Worm (Caenorhabditis elegans) whole organism, L2 larva: ENCODE results near the gene sax-2.
A peak's percentile ranks its signal among the peaks of the same experiment; 100 is the strongest.

ENCODE experiments used
- C34F6.9 ChIP-seq: fragments of 150-350 bp; optimal IDR thresholded peaks from 2 replicates; lab custom pipeline; 2014; ENCODE audit warnings: missing biosample characterization, missing genetic modification characterization
- F13H6.1 ChIP-seq: sonication (generic microtip); optimal IDR thresholded peaks from 2 replicates; lab custom pipeline; 2016; ENCODE audit warnings: missing genetic modification characterization, missing compliant biosample characterization
- R02D3.7 ChIP-seq: fragments of 150-350 bp; optimal IDR thresholded peaks from 2 replicates; lab custom pipeline; 2014; ENCODE audit warnings: missing biosample characterization, missing genetic modification characterization
- Y55F3AM.14 ChIP-seq: fragments of 200-800 bp; sonication (Bioruptor generic); optimal IDR thresholded peaks from 2 replicates; lab custom pipeline; 2018; ENCODE audit warnings: mild to moderate bottlenecking, missing genetic modification characterization, missing compliant biosample characterization
- ZK546.5 ChIP-seq: sonication (generic microtip); optimal IDR thresholded peaks from 2 replicates; lab custom pipeline; 2017; ENCODE audit warnings: missing biosample characterization, missing genetic modification characterization
- alr-1 ChIP-seq: fragments of 150-350 bp; optimal IDR thresholded peaks from 2 replicates; lab custom pipeline; 2014; ENCODE audit warnings: missing biosample characterization, missing genetic modification characterization
- aly-2 ChIP-seq: fragments of 150-350 bp; optimal IDR thresholded peaks from 2 replicates; lab custom pipeline; 2014; ENCODE audit warnings: missing biosample characterization, missing genetic modification characterization
- ama-1 ChIP-seq: fragments of 150-350 bp; optimal IDR thresholded peaks from 2 replicates; lab custom pipeline; 2018; ENCODE audit warnings: inconsistent platforms
- blmp-1 ChIP-seq: sonication (generic microtip); optimal IDR thresholded peaks from 2 replicates; lab custom pipeline; 2017; ENCODE audit warnings: missing genetic modification characterization, mild to moderate bottlenecking, missing compliant biosample characterization, antibody characterized with exemption, moderate library complexity; ENCODE audit not compliant: insufficient read depth
- ceh-16 ChIP-seq: fragments of 150-350 bp; optimal IDR thresholded peaks from 2 replicates; lab custom pipeline; 2014; ENCODE audit warnings: missing biosample characterization, missing genetic modification characterization
- ceh-82 ChIP-seq: fragments of 150-350 bp; optimal IDR thresholded peaks from 2 replicates; lab custom pipeline; 2014; ENCODE audit warnings: missing biosample characterization, missing genetic modification characterization
- dmd-4 ChIP-seq: sonication (generic microtip); optimal IDR thresholded peaks from 2 replicates; lab custom pipeline; 2017; ENCODE audit warnings: missing biosample characterization, missing genetic modification characterization
- elt-1 ChIP-seq: fragments of 150-350 bp; optimal IDR thresholded peaks from 2 replicates; lab custom pipeline; 2014; ENCODE audit warnings: missing biosample characterization, missing genetic modification characterization
- elt-3 ChIP-seq: sonication (generic microtip); optimal IDR thresholded peaks from 2 replicates; lab custom pipeline; 2017; ENCODE audit warnings: missing biosample characterization, missing genetic modification characterization
- fos-1 ChIP-seq: fragments of 150-350 bp; optimal IDR thresholded peaks from 2 replicates; lab custom pipeline; 2014; ENCODE audit warnings: missing biosample characterization, missing genetic modification characterization
- gmeb-1 ChIP-seq: fragments of 150-350 bp; optimal IDR thresholded peaks from 2 replicates; lab custom pipeline; 2014; ENCODE audit warnings: missing biosample characterization, missing genetic modification characterization
- lin-11 ChIP-seq: fragments of 150-350 bp; sonication (generic microtip); optimal IDR thresholded peaks from 2 replicates; lab custom pipeline; 2014; ENCODE audit warnings: missing biosample characterization, missing genetic modification characterization, inconsistent platforms, mixed read lengths
- lin-13 ChIP-seq: fragments of 150-350 bp; optimal IDR thresholded peaks from 2 replicates; lab custom pipeline; 2014; ENCODE audit warnings: missing biosample characterization, missing genetic modification reagents, missing genetic modification characterization
- lin-39 ChIP-seq: fragments of 150-350 bp; optimal IDR thresholded peaks from 2 replicates; lab custom pipeline; 2014; ENCODE audit warnings: missing biosample characterization, missing genetic modification reagents, missing genetic modification characterization
- lsy-2 ChIP-seq, 2 experiments: fragments of 150-350 bp in 1 of 2; sonication (generic microtip) in 1 of 2; optimal IDR thresholded peaks; 2 replicates each; lab custom pipeline; 2014 to 2017; ENCODE audit warnings: missing biosample characterization in 2 of 2, missing genetic modification characterization in 2 of 2
- mab-5 ChIP-seq: fragments of 150-350 bp; optimal IDR thresholded peaks from 2 replicates; lab custom pipeline; 2014; ENCODE audit warnings: missing biosample characterization, missing genetic modification characterization
- nhr-10 ChIP-seq: sonication (generic microtip); optimal IDR thresholded peaks from 2 replicates; lab custom pipeline; 2017; ENCODE audit warnings: missing biosample characterization, missing genetic modification characterization
- nhr-11 ChIP-seq: fragments of 150-350 bp; optimal IDR thresholded peaks from 2 replicates; lab custom pipeline; 2014; ENCODE audit warnings: missing biosample characterization, missing genetic modification characterization
- nhr-12 ChIP-seq: fragments of 150-350 bp; optimal IDR thresholded peaks from 2 replicates; lab custom pipeline; 2014; ENCODE audit warnings: missing biosample characterization, missing genetic modification characterization
- nhr-23 ChIP-seq: fragments of 150-350 bp; optimal IDR thresholded peaks from 2 replicates; lab custom pipeline; 2014; ENCODE audit warnings: missing biosample characterization, missing genetic modification reagents, missing genetic modification characterization
- nhr-237 ChIP-seq: fragments of 150-350 bp; optimal IDR thresholded peaks from 2 replicates; lab custom pipeline; 2014; ENCODE audit warnings: missing biosample characterization, missing genetic modification characterization
- nhr-25 ChIP-seq: fragments of 150-350 bp; sonication (generic microtip); optimal IDR thresholded peaks from 3 replicates; lab custom pipeline; 2014; ENCODE audit warnings: missing biosample characterization, missing genetic modification characterization
- nhr-6 ChIP-seq: fragments of 150-350 bp; optimal IDR thresholded peaks from 2 replicates; lab custom pipeline; 2014; ENCODE audit warnings: missing biosample characterization, missing genetic modification characterization
- peb-1 ChIP-seq: fragments of 150-350 bp; optimal IDR thresholded peaks from 2 replicates; lab custom pipeline; 2014; ENCODE audit warnings: missing biosample characterization, missing genetic modification characterization
- sem-4 ChIP-seq: fragments of 150-350 bp; optimal IDR thresholded peaks from 2 replicates; lab custom pipeline; 2014; ENCODE audit warnings: missing biosample characterization, missing genetic modification reagents, missing genetic modification characterization
- skn-1 ChIP-seq: sonication (generic microtip); optimal IDR thresholded peaks from 2 replicates; lab custom pipeline; 2017; ENCODE audit warnings: missing biosample characterization, missing genetic modification characterization
- sma-3 ChIP-seq: sonication (generic microtip); optimal IDR thresholded peaks from 2 replicates; lab custom pipeline; 2016; ENCODE audit warnings: missing genetic modification reagents, missing genetic modification characterization, missing compliant biosample characterization
- sma-9 ChIP-seq, 2 experiments: fragments of 150-350 bp in 1 of 2; sonication (generic microtip) in 1 of 2; optimal IDR thresholded peaks; 2 replicates each; lab custom pipeline; 2014 to 2016; ENCODE audit warnings: missing genetic modification characterization in 2 of 2, mild to moderate bottlenecking in 1 of 2, missing biosample characterization in 1 of 2, missing compliant biosample characterization in 1 of 2, missing genetic modification reagents in 1 of 2, moderate library complexity in 1 of 2
- unc-55 ChIP-seq: fragments of 150-350 bp; sonication (generic microtip); optimal IDR thresholded peaks from 3 replicates; lab custom pipeline; 2014; ENCODE audit warnings: missing biosample characterization, missing genetic modification reagents, missing genetic modification characterization
- unc-62 ChIP-seq: fragments of 150-350 bp; optimal IDR thresholded peaks from 2 replicates; lab custom pipeline; 2014; ENCODE audit warnings: missing biosample characterization, missing genetic modification reagents, missing genetic modification characterization
- zag-1 ChIP-seq: fragments of 150-350 bp; optimal IDR thresholded peaks from 2 replicates; lab custom pipeline; 2014; ENCODE audit warnings: missing biosample characterization, missing genetic modification characterization
- ztf-1 ChIP-seq: fragments of 200-800 bp; sonication (Bioruptor generic); conservative IDR thresholded peaks from 2 replicates; pipeline ENCODE4 v1.3.6; 2022; ENCODE audit warnings: missing genetic modification characterization, missing compliant biosample characterization
- ztf-11 ChIP-seq: sonication (generic microtip); optimal IDR thresholded peaks from 2 replicates; lab custom pipeline; 2017; ENCODE audit warnings: missing biosample characterization, missing genetic modification characterization
- ztf-4 ChIP-seq: fragments of 150-350 bp; optimal IDR thresholded peaks from 2 replicates; lab custom pipeline; 2014; ENCODE audit warnings: missing biosample characterization, missing genetic modification characterization

sax-2 gene

ce11 chrIII:5108746-5109145 lies 755 bp upstream of the sax-2 start (continued):
- peak; percentile 75 for TF ChIP-seq unc-55 (GFP tag; lab: Kevin White, UChicago)
- TF ChIP-seq alr-1 (tag; lab: Kevin White, UChicago) = no peak
- peak; percentile 29 for TF ChIP-seq nhr-10 (tag; lab: Kevin White, UChicago)
- TF ChIP-seq dmd-4 (tag; lab: Kevin White, UChicago) = no peak
- TF ChIP-seq F13H6.1 = no peak
- TF ChIP-seq elt-1 = no peak
- TF ChIP-seq lin-11 (tag; lab: Kevin White, UChicago) = no peak
- TF ChIP-seq ama-1 = no peak
- no peak for TF ChIP-seq aly-2
- no peak for TF ChIP-seq skn-1
- TF ChIP-seq peb-1 (tag; lab: Kevin White, UChicago) = no peak
- TF ChIP-seq ceh-16 = no peak
- no peak for TF ChIP-seq zag-1 (tag; lab: Kevin White, UChicago)
- TF ChIP-seq gmeb-1 = peak; percentile 52
- peak; percentile 21 for TF ChIP-seq sma-3 (GFP tag; lab: Kevin White, UChicago)
- no peak for TF ChIP-seq ZK546.5 (tag; lab: Kevin White, UChicago)
- peak; percentile 27 to 79 for TF ChIP-seq lsy-2 (tag; optimal IDR thresholded peaks at IDR 0.05; lab: Kevin White, UChicago)
- no peak for TF ChIP-seq R02D3.7 (tag; lab: Kevin White, UChicago)
- TF ChIP-seq nhr-12 (tag; lab: Kevin White, UChicago) = no peak
- peak; percentile 89 for TF ChIP-seq C34F6.9 (tag; lab: Kevin White, UChicago)
- TF ChIP-seq lin-39 (tag; lab: Kevin White, UChicago) = no peak
- TF ChIP-seq nhr-11 = no peak
- TF ChIP-seq ztf-4 (tag; lab: Kevin White, UChicago) = no peak
- TF ChIP-seq ztf-1 (GFP tag; lab: Robert Waterston, UW) = no peak
- no peak for TF ChIP-seq unc-62 (GFP tag; lab: Kevin White, UChicago)
- no peak for TF ChIP-seq ceh-82 (tag; lab: Kevin White, UChicago)
- TF ChIP-seq nhr-6 (tag; lab: Kevin White, UChicago) = no peak

ce11 chrIII:5112399-5112798 lies 2.9 kb downstream of the sax-2 start:
- TF ChIP-seq sma-3 (GFP tag; lab: Kevin White, UChicago) = no peak
- no peak for TF ChIP-seq C34F6.9 (tag; lab: Kevin White, UChicago)
- TF ChIP-seq ZK546.5 (tag; lab: Kevin White, UChicago) = no peak
- no peak for TF ChIP-seq alr-1 (tag; lab: Kevin White, UChicago)
- no peak for TF ChIP-seq lin-13 (GFP tag; lab: Kevin White, UChicago)
- TF ChIP-seq lsy-2 (tag; optimal IDR thresholded peaks at IDR 0.05; lab: Kevin White, UChicago) = no peak
- no peak for TF ChIP-seq unc-55 (GFP tag; lab: Kevin White, UChicago)
- no peak for TF ChIP-seq blmp-1 (tag; lab: Kevin White, UChicago)
- TF ChIP-seq ceh-82 (tag; lab: Kevin White, UChicago) = no peak
- TF ChIP-seq zag-1 (tag; lab: Kevin White, UChicago) = no peak
- no peak for TF ChIP-seq ztf-1 (GFP tag; lab: Robert Waterston, UW)
- no peak for TF ChIP-seq dmd-4 (tag; lab: Kevin White, UChicago)
- TF ChIP-seq peb-1 (tag; lab: Kevin White, UChicago) = no peak
- TF ChIP-seq lin-11 (tag; lab: Kevin White, UChicago) = no peak
- no peak for TF ChIP-seq ztf-4 (tag; lab: Kevin White, UChicago)
- TF ChIP-seq sem-4 = no peak
- no peak for TF ChIP-seq elt-1
- no peak for TF ChIP-seq nhr-12 (tag; lab: Kevin White, UChicago)

- no peak for TF ChIP-seq ztf-1 (GFP tag; lab: Robert Waterston, UW)
- peak; percentile 44 for TF ChIP-seq fos-1 (tag; lab: Kevin White, UChicago)
Measured at ce11 chrIII:5112998-5113397, 3.5 kb downstream of the sax-2 start.

ce11 chrIII:5119063-5119462 lies 9.6 kb downstream of the sax-2 start:
- no peak for TF ChIP-seq F13H6.1
- TF ChIP-seq ceh-16 = peak; percentile 89
- TF ChIP-seq, all 48 proteins: peak for 1

DNA sequence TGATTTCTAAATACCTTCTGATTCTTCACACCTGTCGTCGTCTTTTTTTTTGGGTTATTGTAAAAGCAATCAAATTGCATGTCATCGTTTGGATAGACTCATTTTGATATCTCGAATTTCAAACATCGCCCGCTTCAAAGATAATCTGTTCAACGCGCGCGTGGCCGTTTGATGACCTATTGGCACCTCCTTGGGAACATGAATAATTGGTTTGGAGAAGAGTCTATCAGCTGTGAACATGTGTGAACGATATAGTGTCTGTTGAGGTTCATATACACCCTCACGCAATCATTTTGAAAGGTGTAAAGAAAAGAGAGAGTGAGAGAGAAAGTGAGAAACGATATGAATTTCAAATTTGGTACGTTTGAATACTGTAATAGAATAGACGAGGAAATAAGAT lies 11.1 kb downstream of the sax-2 start:
- TF ChIP-seq nhr-237 (tag; lab: Kevin White, UChicago) (no peak), ztf-1 (GFP tag; lab: Robert Waterston, UW) (no peak), unc-55 (GFP tag; lab: Kevin White, UChicago) (no peak), mab-5 (tag; lab: Kevin White, UChicago) (no peak), lin-11 (tag; lab: Kevin White, UChicago) (no peak), lsy-2 (tag; optimal IDR thresholded peaks at IDR 0.05; lab: Kevin White, UChicago) (no peak), blmp-1 (tag; lab: Kevin White, UChicago) (no peak), elt-3 (tag; lab: Kevin White, UChicago) (no peak), nhr-23 (tag; lab: Kevin White, UChicago) (no peak), F13H6.1 (no peak), ztf-11 (tag; lab: Kevin White, UChicago) (no peak), ama-1 (no peak), Y55F3AM.14 (GFP tag; lab: Kevin White, UChicago) (no peak), nhr-25 (tag; lab: Kevin White, UChicago) (no peak), sma-9 (GFP tag; optimal IDR thresholded peaks at IDR 0.05; lab: Kevin White, UChicago) (no peak), sma-9 (tag; optimal IDR thresholded peaks at IDR 0.05; lab: Kevin White, UChicago) (no peak), gmeb-1 (no peak), ZK546.5 (tag; lab: Kevin White, UChicago) (no peak), sma-3 (GFP tag; lab: Kevin White, UChicago) (no peak)
- TF ChIP-seq, all 48 proteins: peak for 0
